Worm (Caenorhabditis elegans): Measurements from ENCODE around the gene uev-2.

Gene uev-2

ce11 chrIII:5588746-5589145 is 5.8 kb downstream of the uev-2 start (continued):
- TF ChIP-seq atf-7 (tag; optimal IDR thresholded peaks at IDR 0.05) (no peak), bed-1 (GFP tag; IDR thresholded peaks at IDR 0.05) (no peak), F22D6.2 (tag; optimal IDR thresholded peaks at IDR 0.05) (no peak), B0019.2 (GFP tag; conservative IDR thresholded peaks at IDR 0.05) (no peak), chd-7 (tag; optimal IDR thresholded peaks at IDR 0.05) (no peak), F49E8.2 (tag; optimal IDR thresholded peaks at IDR 0.05; ENCODE audit: insufficient read depth) (peak; percentile 14), hsf-1 (GFP tag; IDR thresholded peaks at IDR 0.05) (peak; percentile 46; the same call in 1 of the 2 replicates), lag-1 (GFP tag; IDR thresholded peaks at IDR 0.05) (no peak), dpff-1 (tag; optimal IDR thresholded peaks at IDR 0.05) (no peak), ceh-27 (GFP tag; optimal IDR thresholded peaks at IDR 0.05) (no peak), ztf-28 (GFP tag; IDR thresholded peaks at IDR 0.05) (no peak), F39B2.1 (GFP tag; IDR thresholded peaks at IDR 0.05) (no peak), him-1 (tag; optimal IDR thresholded peaks at IDR 0.05) (peak; percentile 30), snpc-4 (GFP tag; optimal IDR thresholded peaks at IDR 0.05) (no peak), snpc-4 (tag; optimal IDR thresholded peaks at IDR 0.05) (no peak), nhr-80 (tag; optimal IDR thresholded peaks at IDR 0.05) (no peak), cebp-1 (GFP tag; IDR thresholded peaks at IDR 0.05) (no peak), cebp-1 (tag; optimal IDR thresholded peaks at IDR 0.05) (peak; percentile 29), madf-6 (GFP tag; IDR thresholded peaks at IDR 0.05) (peak; percentile 52), efl-1 (GFP tag; optimal IDR thresholded peaks at IDR 0.05) (no peak), ZK185.1 (tag; optimal IDR thresholded peaks at IDR 0.05; ENCODE audit: poor library complexity, severe bottlenecking) (peak; percentile 9), mel-28 (tag; optimal IDR thresholded peaks at IDR 0.05; ENCODE audit: borderline replicate concordance) (no peak), tlf-1 (GFP tag; optimal IDR thresholded peaks at IDR 0.05) (no peak), snpc-1.1 (tag; optimal IDR thresholded peaks at IDR 0.05; ENCODE audit: insufficient read depth) (no peak), madf-10 (tag; optimal IDR thresholded peaks at IDR 0.05) (no peak), ceh-100 (GFP tag; IDR thresholded peaks at IDR 0.05) (no peak), Y67H2A.10 (GFP tag; conservative IDR thresholded peaks at IDR 0.05) (no peak), repo-1 (tag; optimal IDR thresholded peaks at IDR 0.05) (peak; percentile 74), sdz-38 (tag; optimal IDR thresholded peaks at IDR 0.05) (no peak), egrh-3 (GFP tag; IDR thresholded peaks at IDR 0.05) (no peak), tbp1 (GFP tag; optimal IDR thresholded peaks at IDR 0.05) (peak; percentile 9), sptf-2 (GFP tag; optimal IDR thresholded peaks at IDR 0.05) (no peak), ceh-40 (GFP tag; IDR thresholded peaks at IDR 0.05) (no peak), ets-4 (GFP tag; optimal IDR thresholded peaks at IDR 0.05) (no peak), nfyb-1 (GFP tag; IDR thresholded peaks at IDR 0.05) (peak; percentile 48; the same call in 1 of the 2 replicates), lir-1 (GFP tag; conservative IDR thresholded peaks at IDR 0.05) (no peak), F33H1.4 (GFP tag; IDR thresholded peaks at IDR 0.05) (peak; percentile 33; the same call in 1 of the 2 replicates), ztf-22 (GFP tag; optimal IDR thresholded peaks at IDR 0.05) (no peak), pha-4 (tag; optimal IDR thresholded peaks at IDR 0.05) (no peak), mes-4 (tag; optimal IDR thresholded peaks at IDR 0.05) (no peak), die-1 (tag; optimal IDR thresholded peaks at IDR 0.05) (peak; percentile 8), madf-3 (GFP tag; IDR thresholded peaks at IDR 0.05) (0 out of 2 replicates have a peak, but pooled peaks have one; percentile 32), zfh-2 (GFP tag; conservative IDR thresholded peaks at IDR 0.05) (no peak), F10E7.11 (tag; optimal IDR thresholded peaks at IDR 0.05) (no peak), athp-1 (tag; optimal IDR thresholded peaks at IDR 0.05) (no peak), let-526 (GFP tag; IDR thresholded peaks at IDR 0.05) (no peak), snpc-1.3 (tag; optimal IDR thresholded peaks at IDR 0.05; ENCODE audit: insufficient read depth) (no peak), Y56A3A.18 (GFP tag; IDR thresholded peaks at IDR 0.05) (no peak), egl-18 (GFP tag; IDR thresholded peaks at IDR 0.05) (no peak)
